Fruit fly (Drosophila melanogaster) whole organism: Measurements from ENCODE around the gene CG7884.

ENCODE experiments used
- CG8478 ChIP-seq: fragments of >200 bp; optimal IDR thresholded peaks from 2 replicates; lab custom pipeline; 2018; ENCODE audit warnings: inconsistent platforms
- Dll ChIP-seq: fragments of >200 bp; optimal IDR thresholded peaks from 2 replicates; lab custom pipeline; 2017
- EcR ChIP-seq, 2 experiments: fragments of >200 bp; optimal IDR thresholded peaks; 2 replicates each; lab custom pipeline; 2017; ENCODE audit warnings: missing biosample characterization in 2 of 2, missing genetic modification characterization in 2 of 2, missing genetic modification reagents in 2 of 2
- pan ChIP-seq: fragments of >200 bp; optimal IDR thresholded peaks from 2 replicates; lab custom pipeline; 2017
- psq ChIP-seq: fragments of >200 bp; optimal IDR thresholded peaks from 2 replicates; lab custom pipeline; 2017
- usp ChIP-seq: fragments of >200 bp; optimal IDR thresholded peaks from 2 replicates; lab custom pipeline; 2017; ENCODE audit warnings: missing biosample characterization, missing genetic modification characterization, mixed read lengths

- TF ChIP-seq usp (no peak), EcR (GFP tag; optimal IDR thresholded peaks at IDR 0.05; lab: Kevin White, UChicago) (no peak), CG8478 (lab: Kevin White, UChicago) (no peak), pan (lab: Kevin White, UChicago) (no peak), psq (no peak), Dll (lab: Kevin White, UChicago) (no peak)
These were observed 27.0 kb downstream of the CG7884 start, which contains the start of gene CG7992 for dm6 chrX:19247200-19248052.
